Fruit fly (Drosophila melanogaster) whole organism, pupa: ENCODE results near the gene Elal.

Source experiments
- CG10348 ChIP-seq: fragments of 200-800 bp; sonication (Bioruptor generic); IDR thresholded peaks from 2 replicates; pipeline ENCODE4 v1.3.6; 2022; ENCODE audit warnings: missing biosample characterization, missing genetic modification characterization
- CG14655 ChIP-seq: fragments of 200-800 bp; sonication (Bioruptor generic); optimal IDR thresholded peaks from 3 replicates; lab custom pipeline; 2017; ENCODE audit warnings: mild to moderate bottlenecking, missing biosample characterization, missing genetic modification reagents, missing genetic modification characterization
- CG15710 ChIP-seq: fragments of 200-800 bp; sonication (Bioruptor generic); optimal IDR thresholded peaks from 2 replicates; lab custom pipeline; 2018; ENCODE audit warnings: missing biosample characterization, mild to moderate bottlenecking, missing genetic modification characterization, moderate library complexity
- CG17806 ChIP-seq: fragments of 200-800 bp; sonication (Bioruptor generic); optimal IDR thresholded peaks from 2 replicates; lab custom pipeline; 2018; ENCODE audit warnings: missing biosample characterization, mild to moderate bottlenecking, missing genetic modification characterization, moderate library complexity
- CG4496 ChIP-seq: fragments of 200-800 bp; sonication (Bioruptor generic); IDR thresholded peaks from 3 replicates; pipeline ENCODE4 v1.3.6; 2022; ENCODE audit warnings: missing biosample characterization, missing genetic modification characterization
- CG8301 ChIP-seq: fragments of 200-800 bp; sonication (Bioruptor generic); optimal IDR thresholded peaks from 2 replicates; lab custom pipeline; 2018; ENCODE audit warnings: missing biosample characterization, mild to moderate bottlenecking, missing genetic modification characterization
- CG9948 ChIP-seq: fragments of 200-800 bp; sonication (Bioruptor generic); optimal IDR thresholded peaks from 2 replicates; lab custom pipeline; 2018; ENCODE audit warnings: missing biosample characterization, mild to moderate bottlenecking, missing genetic modification characterization, moderate library complexity
- EcR ChIP-seq: fragments of 200-800 bp; sonication (Bioruptor generic); optimal IDR thresholded peaks from 3 replicates; lab custom pipeline; 2019; ENCODE audit warnings: missing biosample characterization, missing genetic modification characterization, mild to moderate bottlenecking, moderate library complexity, missing genetic modification reagents
- Ets98B ChIP-seq: fragments of 200-800 bp; sonication (Bioruptor generic); IDR thresholded peaks from 2 replicates; pipeline ENCODE4 v1.3.6; 2022; ENCODE audit warnings: missing biosample characterization, missing genetic modification characterization
- Snoo ChIP-seq: fragments of 200-800 bp; sonication (Bioruptor generic); optimal IDR thresholded peaks from 3 replicates; lab custom pipeline; 2017; ENCODE audit warnings: missing biosample characterization, mild to moderate bottlenecking, missing genetic modification characterization, inconsistent platforms
- gl ChIP-seq: fragments of 200-800 bp; sonication (Bioruptor generic); optimal IDR thresholded peaks from 2 replicates; lab custom pipeline; 2018; ENCODE audit warnings: missing biosample characterization, mild to moderate bottlenecking, missing genetic modification characterization
- rn ChIP-seq: fragments of 200-800 bp; sonication (Bioruptor generic); IDR thresholded peaks from 2 replicates; pipeline ENCODE4 v1.3.6; 2022; ENCODE audit warnings: missing biosample characterization, missing genetic modification characterization

- TF ChIP-seq EcR: no peak
- TF ChIP-seq CG9948: no peak
- no peak for TF ChIP-seq Snoo (tag; lab: Kevin White, UChicago)
- TF ChIP-seq CG8301: no peak
- no peak for TF ChIP-seq Ets98B (GFP tag; lab: Robert Waterston, UW)
- TF ChIP-seq CG10348 (GFP tag; lab: Robert Waterston, UW): no peak
- no peak for TF ChIP-seq CG15710 (tag; lab: Kevin White, UChicago)
- TF ChIP-seq CG14655 (GFP tag; lab: Kevin White, UChicago): no peak
- no peak for TF ChIP-seq CG4496 (GFP tag; lab: Robert Waterston, UW)
- no peak for TF ChIP-seq rn (GFP tag; lab: Robert Waterston, UW)
- TF ChIP-seq gl: no peak
- TF ChIP-seq CG17806 (tag; lab: Kevin White, UChicago): no peak
These were observed 13.7 kb upstream of the Elal start, which contains the start of gene Nct for dm6 chr3R:24851429-24851828.
